Fruit fly (Drosophila melanogaster) S2 (cell line): ENCODE results near the gene Gr39a.

Source experiments
- CG8478 ChIP-seq: fragments of >200 bp; optimal IDR thresholded peaks from 2 replicates; lab custom pipeline; 2018
- CTCF ChIP-seq, 2 experiments: fragments of >200 bp; optimal IDR thresholded peaks; 2 replicates each; lab custom pipeline; 2018

dm6 chr2L:21344203-21344753 lies 53.7 kb downstream of the Gr39a start, which contains the start of gene Tsp39D:
- TF ChIP-seq CG8478 (no peak), CTCF (optimal IDR thresholded peaks at IDR 0.05; lab: Kevin White, UChicago) (peak; percentile 37 to 48)
